Fruit fly (Drosophila melanogaster): ENCODE measurements around the gene P5cr.

Gene P5cr

DNA sequence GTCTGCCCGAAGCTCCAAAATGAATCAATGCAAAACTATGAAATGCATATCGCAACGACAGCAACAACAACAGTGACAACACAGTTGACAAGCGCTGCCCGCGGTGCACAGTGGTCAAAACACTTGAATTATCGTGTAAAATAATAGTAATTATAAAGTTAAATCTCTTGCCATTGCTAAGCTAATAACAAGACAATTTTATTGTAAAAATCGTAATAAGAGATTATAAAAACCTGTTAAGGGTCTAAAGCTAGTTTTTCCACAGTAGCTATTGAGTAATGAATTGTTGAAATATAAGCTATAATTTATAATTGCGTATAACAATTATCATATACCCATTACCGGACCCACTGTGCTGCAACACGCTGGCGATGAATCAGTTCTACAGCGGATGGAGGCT lies 44.3 kb downstream of the P5cr start (continued):
- TF ChIP-seq tx (GFP tag; optimal IDR thresholded peaks at IDR 0.05) (no peak), lab (GFP tag; optimal IDR thresholded peaks at IDR 0.05) (peak; percentile 26), Abd-B (GFP tag; optimal IDR thresholded peaks at IDR 0.05) (peak; percentile 35), CG30431 (GFP tag; optimal IDR thresholded peaks at IDR 0.05) (peak; percentile 44), CG16863 (GFP tag; optimal IDR thresholded peaks at IDR 0.05) (peak; percentile 34), twi (tag; optimal IDR thresholded peaks at IDR 0.05) (peak; percentile 22), org-1 (GFP tag; optimal IDR thresholded peaks at IDR 0.05) (peak; percentile 26), CG5180 (GFP tag; optimal IDR thresholded peaks at IDR 0.05) (peak; percentile 6), CG12391 (tag; optimal IDR thresholded peaks at IDR 0.05) (peak; percentile 56), GATAe (GFP tag; conservative IDR thresholded peaks at IDR 0.05) (no peak), Bdp1 (GFP tag; optimal IDR thresholded peaks at IDR 0.05) (no peak), HmgD (GFP tag; optimal IDR thresholded peaks at IDR 0.05) (no peak), ATbp (GFP tag; optimal IDR thresholded peaks at IDR 0.05) (peak; percentile 67), Blimp-1 (GFP tag; optimal IDR thresholded peaks at IDR 0.05) (peak; percentile 75), Dfd (GFP tag; optimal IDR thresholded peaks at IDR 0.05) (no peak), bcd (GFP tag; optimal IDR thresholded peaks at IDR 0.05) (peak; percentile 37), Hr78 (GFP tag; optimal IDR thresholded peaks at IDR 0.05) (peak in 1 of 2 experiments; percentile 33), Asciz (GFP tag; optimal IDR thresholded peaks at IDR 0.05) (peak; percentile 62), disco-r (GFP tag; optimal IDR thresholded peaks at IDR 0.05) (no peak), lola (GFP tag; optimal IDR thresholded peaks at IDR 0.05) (peak in 1 of 3 experiments; percentile 70), row (GFP tag; IDR thresholded peaks at IDR 0.05) (peak; percentile 60), CG4360 (GFP tag; IDR thresholded peaks at IDR 0.05) (peak; percentile 76), Kr (GFP tag; optimal IDR thresholded peaks at IDR 0.05) (no peak), Mrtf (GFP tag; IDR thresholded peaks at IDR 0.05) (peak; percentile 30; the same call in 1 of the 3 replicates), nau (GFP tag; optimal IDR thresholded peaks at IDR 0.05) (peak; percentile 61), PHDP (tag; optimal IDR thresholded peaks at IDR 0.05) (peak; percentile 62), CG6689 (GFP tag; IDR thresholded peaks at IDR 0.05) (peak; percentile 71), nerfin-2 (GFP tag; IDR thresholded peaks at IDR 0.05; ENCODE audit: partially characterized antibody) (no peak), CG6683 (GFP tag; optimal IDR thresholded peaks at IDR 0.05) (no peak), hkb (optimal IDR thresholded peaks at IDR 0.05) (no peak), hkb (GFP tag; IDR thresholded peaks at IDR 0.05) (peak; percentile 72; the same call in 1 of the 2 replicates), CG16813 (GFP tag; IDR thresholded peaks at IDR 0.05; ENCODE audit: partially characterized antibody) (no peak), CG13287 (GFP tag; IDR thresholded peaks at IDR 0.05; ENCODE audit: partially characterized antibody) (no peak), nerfin-1 (tag; optimal IDR thresholded peaks at IDR 0.05) (peak; percentile 71), grau (tag; optimal IDR thresholded peaks at IDR 0.05) (peak; percentile 56), CG8359 (GFP tag; optimal IDR thresholded peaks at IDR 0.05; ENCODE audit: borderline replicate concordance) (peak; percentile 11), CG11093 (GFP tag; IDR thresholded peaks at IDR 0.05) (peak; percentile 57; the same call in 2 of the 3 replicates), dimm (GFP tag; IDR thresholded peaks at IDR 0.05) (no peak), Sox102F (GFP tag; optimal IDR thresholded peaks at IDR 0.05) (peak; percentile 80), gsb-n (tag; optimal IDR thresholded peaks at IDR 0.05) (peak; percentile 61), CG2120 (GFP tag; optimal IDR thresholded peaks at IDR 0.05) (no peak), CG9437 (GFP tag; optimal IDR thresholded peaks at IDR 0.05) (peak; percentile 37), CG7745 (tag; optimal IDR thresholded peaks at IDR 0.05) (no peak), NC2β (GFP tag; optimal IDR thresholded peaks at IDR 0.05) (peak; percentile 0), CG12659 (GFP tag; optimal IDR thresholded peaks at IDR 0.05) (no peak), tap (tag; optimal IDR thresholded peaks at IDR 0.05) (peak; percentile 70), chinmo (GFP tag; IDR thresholded peaks at IDR 0.05; ENCODE audit: partially characterized antibody) (no peak), Usf (GFP tag; optimal IDR thresholded peaks at IDR 0.05) (no peak), CG14965 (GFP tag; optimal IDR thresholded peaks at IDR 0.05; ENCODE audit: borderline replicate concordance) (no peak)
